Worm (Caenorhabditis elegans): ENCODE data around the gene R07E3.1.

DNA sequence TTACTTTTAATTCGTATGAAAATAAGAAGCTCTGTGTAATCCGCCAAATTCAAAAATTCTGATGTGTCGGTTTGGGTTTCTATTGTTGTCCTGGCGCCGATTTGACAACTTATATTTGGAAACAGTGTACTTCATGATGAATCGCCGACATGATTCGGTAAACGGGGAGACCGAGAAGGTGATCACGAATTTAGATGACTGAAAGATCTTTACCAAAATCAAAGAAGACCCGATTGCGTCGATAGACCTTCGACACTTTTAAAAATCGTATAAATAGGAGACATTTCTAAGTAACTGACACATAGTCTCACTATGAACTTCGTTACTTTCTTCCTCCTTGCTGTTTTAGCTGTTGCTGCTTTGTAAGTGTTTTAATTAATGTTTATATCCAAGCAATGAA lies 38.5 kb downstream of the R07E3.1 start, which contains the start of gene fip-5:
- no peak for TF ChIP-seq nhr-237 (tag; optimal IDR thresholded peaks at IDR 0.05)
- TF ChIP-seq tbx-8 (GFP tag; optimal IDR thresholded peaks at IDR 0.05), result no peak
- no peak for TF ChIP-seq snpc-4 (tag; optimal IDR thresholded peaks at IDR 0.05)
- no peak for TF ChIP-seq unc-39 (tag; optimal IDR thresholded peaks at IDR 0.05)
- TF ChIP-seq elt-3 (tag; optimal IDR thresholded peaks at IDR 0.05), result no peak
- TF ChIP-seq ces-1 (GFP tag; optimal IDR thresholded peaks at IDR 0.05), result no peak
- TF ChIP-seq pha-4 (tag; optimal IDR thresholded peaks at IDR 0.05), result no peak
- TF ChIP-seq nhr-28 (tag; optimal IDR thresholded peaks at IDR 0.05), result no peak
- TF ChIP-seq ztf-11 (tag; optimal IDR thresholded peaks at IDR 0.05), result no peak

Data from whole organism, mixed stage, embryonic.